Worm (Caenorhabditis elegans) whole organism, L4 larva: ENCODE results near the gene lurp-2.
"Not testable (repeated sequence)": the region's sequence is repeated elsewhere in the genome, so short reads cannot be mapped to it uniquely, and the experiment has no call there.

ENCODE experiments used
- F44E2.7 ChIP-seq: fragments of 200-800 bp; sonication (Bioruptor generic); IDR thresholded peaks from 2 replicates; pipeline ENCODE4 v2.1.2; 2022; ENCODE audit warnings: missing genetic modification characterization, missing compliant biosample characterization
- T20F7.1 ChIP-seq: fragments of 200-800 bp; sonication (Bioruptor generic); optimal IDR thresholded peaks from 2 replicates; lab custom pipeline; 2018; ENCODE audit warnings: mild to moderate bottlenecking, missing genetic modification characterization, missing compliant biosample characterization
- T26A8.4 ChIP-seq: fragments of 200-800 bp; sonication (Bioruptor generic); IDR thresholded peaks from 2 replicates; pipeline ENCODE4 v1.3.6; 2022; ENCODE audit warnings: missing genetic modification characterization, missing compliant biosample characterization
- aha-1 ChIP-seq: fragments of 150-350 bp; peaks from one replicate; lab custom pipeline; 2014; ENCODE audit warnings: missing biosample characterization, missing genetic modification characterization
- ceh-44 ChIP-seq: fragments of 200-800 bp; sonication (Bioruptor generic); IDR thresholded peaks from 2 replicates; pipeline ENCODE4 v1.3.6; 2022; ENCODE audit warnings: missing genetic modification reagents, missing genetic modification characterization, missing compliant biosample characterization
- ces-1 ChIP-seq: fragments of 150-350 bp; sonication (generic microtip); optimal IDR thresholded peaks from 4 replicates; lab custom pipeline; 2014; ENCODE audit warnings: missing biosample characterization, missing genetic modification reagents, missing genetic modification characterization
- cey-2 ChIP-seq: sonication (generic microtip); optimal IDR thresholded peaks from 3 replicates; lab custom pipeline; 2017; ENCODE audit warnings: missing genetic modification characterization, mild to moderate bottlenecking, missing compliant biosample characterization, antibody characterized with exemption, borderline replicate concordance; ENCODE audit not compliant: insufficient read depth
- daf-8 ChIP-seq: fragments of 200-800 bp; sonication (Bioruptor generic); IDR thresholded peaks from 2 replicates; pipeline ENCODE4 v1.3.6; 2022; ENCODE audit warnings: missing genetic modification characterization, missing compliant biosample characterization
- dmd-6 ChIP-seq: fragments of 200-800 bp; sonication (Bioruptor generic); IDR thresholded peaks from 2 replicates; pipeline ENCODE4 v1.3.6; 2022; ENCODE audit warnings: missing genetic modification reagents, missing genetic modification characterization, missing compliant biosample characterization
- dmd-8 ChIP-seq: fragments of 200-800 bp; sonication (Bioruptor generic); IDR thresholded peaks from 2 replicates; pipeline ENCODE4 v1.3.6; 2022; ENCODE audit warnings: missing genetic modification characterization, missing compliant biosample characterization
- dpl-1 ChIP-seq: fragments of 150-350 bp; optimal IDR thresholded peaks from 2 replicates; lab custom pipeline; 2014; ENCODE audit warnings: missing biosample characterization, missing genetic modification reagents, missing genetic modification characterization
- egl-43 ChIP-seq: fragments of 200-800 bp; sonication (Bioruptor generic); IDR thresholded peaks from 2 replicates; pipeline ENCODE4 v1.3.6; 2022; ENCODE audit warnings: missing genetic modification reagents, missing genetic modification characterization, missing compliant biosample characterization
- gei-8 ChIP-seq: fragments of 200-800 bp; sonication (Bioruptor generic); optimal IDR thresholded peaks from 2 replicates; lab custom pipeline; 2018; ENCODE audit warnings: mild to moderate bottlenecking, missing genetic modification characterization, missing compliant biosample characterization
- hlh-30 ChIP-seq: sonication (generic microtip); optimal IDR thresholded peaks from 2 replicates; lab custom pipeline; 2017; ENCODE audit warnings: antibody characterized with exemption, mild to moderate bottlenecking, missing genetic modification characterization, missing compliant biosample characterization; ENCODE audit not compliant: insufficient read depth
- hmg-1.1 ChIP-seq: fragments of 200-800 bp; sonication (Bioruptor generic); IDR thresholded peaks from 2 replicates; pipeline ENCODE4 v1.3.6; 2022; ENCODE audit warnings: missing genetic modification reagents, missing genetic modification characterization, missing compliant biosample characterization
- lim-7 ChIP-seq: fragments of 200-800 bp; sonication (Bioruptor generic); IDR thresholded peaks from 2 replicates; pipeline ENCODE4 v1.3.6; 2022; ENCODE audit warnings: missing genetic modification characterization, missing compliant biosample characterization
- lin-1 ChIP-seq: fragments of 200-800 bp; sonication (Bioruptor generic); IDR thresholded peaks from 2 replicates; pipeline ENCODE4 v1.3.6; 2022; ENCODE audit warnings: missing genetic modification reagents, missing genetic modification characterization, missing compliant biosample characterization
- lin-38 ChIP-seq: fragments of 200-800 bp; sonication (Bioruptor generic); IDR thresholded peaks from 2 replicates; pipeline ENCODE4 v1.3.6; 2022; ENCODE audit warnings: missing genetic modification reagents, missing genetic modification characterization, missing compliant biosample characterization
- lin-39 ChIP-seq: fragments of 150-350 bp; optimal IDR thresholded peaks from 2 replicates; lab custom pipeline; 2014; ENCODE audit warnings: missing biosample characterization, missing genetic modification reagents, missing genetic modification characterization
- nhr-111 ChIP-seq: fragments of 200-800 bp; sonication (Bioruptor generic); optimal IDR thresholded peaks from 2 replicates; lab custom pipeline; 2018; ENCODE audit warnings: mild to moderate bottlenecking, missing genetic modification characterization, missing compliant biosample characterization
- pha-4 ChIP-seq, 2 experiments: fragments of 150-350 bp in 1 of 2; fragments of 200-800 bp in 1 of 2; sonication (Bioruptor generic) in 1 of 2; IDR thresholded peaks in 1 of 2; optimal IDR thresholded peaks in 1 of 2; 2 replicates each; pipeline versions ENCODE4 v1.3.6 to Lab custom; 2014 to 2022; ENCODE audit warnings: missing genetic modification characterization in 2 of 2, missing genetic modification reagents in 2 of 2, missing biosample characterization in 1 of 2, missing compliant biosample characterization in 1 of 2
- set-16 ChIP-seq: fragments of 200-800 bp; sonication (Bioruptor generic); IDR thresholded peaks from 2 replicates; pipeline ENCODE4 v1.3.6; 2022; ENCODE audit warnings: missing genetic modification reagents, missing genetic modification characterization, missing compliant biosample characterization
- skn-1 ChIP-seq: fragments of 150-350 bp; optimal IDR thresholded peaks from 2 replicates; lab custom pipeline; 2014; ENCODE audit warnings: missing biosample characterization, missing genetic modification characterization
- snpc-1.2 ChIP-seq: fragments of 200-800 bp; sonication (Bioruptor generic); IDR thresholded peaks from 2 replicates; pipeline ENCODE4 v1.3.6; 2022; ENCODE audit warnings: missing genetic modification reagents, missing genetic modification characterization, missing compliant biosample characterization
- tag-97 ChIP-seq: fragments of 200-800 bp; sonication (Bioruptor generic); IDR thresholded peaks from 2 replicates; pipeline ENCODE4 v1.3.6; 2022; ENCODE audit warnings: missing genetic modification characterization, missing compliant biosample characterization
- unc-62 ChIP-seq, 3 experiments: fragments of 150-350 bp in 1 of 3; sonication (generic microtip); optimal IDR thresholded peaks in 2 of 3; peaks in 1 of 3; 1 replicate in 1 of 3; 2 replicates in 2 of 3; lab custom pipeline; 2014 to 2017; ENCODE audit warnings: missing biosample characterization in 3 of 3, missing genetic modification characterization in 3 of 3, missing genetic modification reagents in 3 of 3, missing genotype in 1 of 3
- zip-2 ChIP-seq: fragments of 150-350 bp; optimal IDR thresholded peaks from 2 replicates; lab custom pipeline; 2014; ENCODE audit warnings: missing biosample characterization, missing genetic modification characterization

lurp-2 gene

ce11 chrV:13428660-13429059 is 24.8 kb upstream of the lurp-2 start, which contains the start of gene srd-19:
Gene srd-19 (minus strand): TSS chrV:13428760.
- no peak for TF ChIP-seq nhr-111 (GFP tag; lab: Kevin White, UChicago)

- TF ChIP-seq aha-1 (tag; lab: Kevin White, UChicago): peak; percentile 97
- no peak for TF ChIP-seq cey-2
- TF ChIP-seq, all 104 proteins: peak for 1
These were observed 21.1 kb upstream of the lurp-2 start, which contains the start of gene srd-17 for ce11 chrV:13432364-13432763. Gene srd-17 (minus strand): TSS chrV:13432714.

ce11 chrV:13437473-13438074 is 15.9 kb upstream of the lurp-2 start, which contains the start of gene mes-4:
Gene mes-4 (minus strand): TSS chrV:13437545.
- TF ChIP-seq unc-62 (GFP tag; optimal IDR thresholded peaks at IDR 0.05 in 1 of 2; lab: Kevin White, UChicago) (peak in 1 of 2 experiments; percentile 78), unc-62 (tag; optimal IDR thresholded peaks at IDR 0.05; lab: Kevin White, UChicago) (no peak), dpl-1 (peak; percentile 53), egl-43 (no peak), T20F7.1 (GFP tag; lab: Kevin White, UChicago) (peak; percentile 87), ceh-44 (GFP tag; lab: Robert Waterston, UW) (no peak), hmg-1.1 (GFP tag; lab: Robert Waterston, UW) (no peak), lin-1 (no peak)

DNA sequence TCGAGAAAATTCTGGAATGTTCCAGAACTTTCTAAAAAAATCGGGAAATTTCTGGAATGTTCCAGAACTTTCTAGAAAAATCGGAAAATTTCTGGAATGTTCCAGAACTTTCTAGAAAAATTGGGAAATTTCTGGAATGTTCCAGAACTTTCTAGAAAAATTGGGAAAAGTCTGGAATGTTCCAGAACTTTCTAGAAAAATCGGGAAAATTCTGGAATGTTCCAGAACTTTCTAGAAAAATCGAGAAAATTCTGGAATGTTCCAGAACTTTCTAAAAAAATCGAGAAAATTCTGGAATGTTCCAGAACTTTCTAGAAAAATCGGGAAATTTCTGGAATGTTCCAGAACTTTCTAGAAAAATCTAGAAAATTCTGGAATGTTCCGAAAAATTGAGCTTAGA is 13.1 kb upstream of the lurp-2 start:
- peak; percentile 34; the same call in 1 of the 2 replicates for TF ChIP-seq lin-38 (GFP tag; lab: Robert Waterston, UW)

ce11 chrV:13441661-13442060 is 11.8 kb upstream of the lurp-2 start, which contains the start of gene col-162:
Gene col-162 (plus strand): TSS chrV:13441961.
- TF ChIP-seq ces-1 (GFP tag; lab: Kevin White, UChicago) (no peak), skn-1 (no peak), zip-2 (tag; lab: Kevin White, UChicago) (no peak), pha-4 (GFP tag; IDR thresholded peaks at IDR 0.05; lab: Robert Waterston, UW) (no peak), pha-4 (tag; optimal IDR thresholded peaks at IDR 0.05; lab: Kevin White, UChicago) (no peak), gei-8 (no peak)

DNA sequence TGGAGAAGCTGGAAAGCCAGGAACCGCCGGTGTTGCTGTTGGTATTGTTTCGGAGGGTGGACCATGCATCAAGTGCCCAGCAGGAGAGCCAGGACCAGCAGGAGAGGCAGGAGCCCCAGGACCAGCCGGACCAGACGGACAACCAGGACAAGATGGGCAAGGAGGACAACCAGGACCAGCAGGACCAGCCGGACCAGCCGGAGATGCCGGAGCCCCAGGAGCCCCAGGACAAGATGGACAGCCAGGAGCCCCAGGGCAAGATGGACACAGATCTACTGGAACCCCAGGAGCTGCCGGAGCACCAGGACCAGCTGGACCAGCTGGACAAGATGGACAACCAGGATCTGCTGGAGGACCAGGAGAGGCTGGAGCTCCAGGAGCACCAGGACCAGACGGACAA is 10.6 kb upstream of the lurp-2 start:
- TF ChIP-seq snpc-1.2 (GFP tag; lab: Robert Waterston, UW) (peak; percentile 38; the same call in 1 of the 2 replicates), daf-8 (GFP tag; lab: Robert Waterston, UW) (no peak), lim-7 (GFP tag; lab: Robert Waterston, UW) (0 out of 2 replicates have a peak, but pooled peaks have one; percentile 17), dmd-8 (GFP tag; lab: Robert Waterston, UW) (0 out of 2 replicates have a peak, but pooled peaks have one; percentile 40), set-16 (GFP tag; lab: Robert Waterston, UW) (peak; percentile 98), T26A8.4 (0 out of 2 replicates have a peak, but pooled peaks have one; percentile 44), lin-38 (GFP tag; lab: Robert Waterston, UW) (peak; percentile 22; the same call in 1 of the 2 replicates), F44E2.7 (GFP tag; lab: Robert Waterston, UW) (0 out of 2 replicates have a peak, but pooled peaks have one; percentile 25), hlh-30 (tag; lab: Kevin White, UChicago) (no peak), tag-97 (no peak)

DNA sequence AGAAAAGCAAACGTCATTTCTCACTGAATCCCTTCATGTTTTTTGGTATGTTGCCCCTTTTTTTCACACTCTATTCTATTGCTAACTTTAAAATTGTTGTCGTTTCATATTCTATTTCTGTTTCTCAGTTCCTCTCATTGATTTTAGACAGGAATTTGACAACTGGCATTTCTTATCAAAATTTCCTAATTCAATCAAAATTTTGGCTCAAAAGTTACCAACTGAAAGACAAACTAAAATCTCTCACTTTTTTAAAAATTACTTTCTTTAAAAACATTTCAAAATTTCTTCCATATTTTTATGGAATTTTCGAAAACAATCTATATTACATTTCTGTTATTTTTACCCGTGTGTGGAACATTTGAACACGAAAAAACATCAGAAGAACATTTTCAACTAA is 9.9 kb upstream of the lurp-2 start, which contains the start of gene Y2H9A.6:
Gene Y2H9A.6 (plus strand): TSS at position 301 of the 400 bp plus-strand sequence.
- not testable (repeated sequence) for TF ChIP-seq pha-4 (GFP tag; IDR thresholded peaks at IDR 0.05; lab: Robert Waterston, UW); pha-4 (tag; optimal IDR thresholded peaks at IDR 0.05; lab: Kevin White, UChicago); dmd-6 (GFP tag; lab: Robert Waterston, UW); lin-39 (tag; lab: Kevin White, UChicago)
